Fruit fly (Drosophila melanogaster): ENCODE results near the gene CG13101.
A peak's percentile ranks its signal among the peaks of the same experiment; 100 is the strongest.

The CG13101 gene

dm6 chr2L:8959001-8959461, 25.6 kb downstream of the CG13101 start, which contains the start of gene CG31886 (continued):
- TF ChIP-seq da (GFP tag; optimal IDR thresholded peaks at IDR 0.05) (no peak), CG10209 (GFP tag; optimal IDR thresholded peaks at IDR 0.05) (peak; percentile 3), CG10979 (tag; optimal IDR thresholded peaks at IDR 0.05) (peak; percentile 27), D19B (GFP tag; optimal IDR thresholded peaks at IDR 0.05) (no peak), Nf-YB (GFP tag; optimal IDR thresholded peaks at IDR 0.05) (no peak), CG15514 (GFP tag; optimal IDR thresholded peaks at IDR 0.05) (peak; percentile 14), mirr (GFP tag; optimal IDR thresholded peaks at IDR 0.05) (peak; percentile 13), lbe (GFP tag; optimal IDR thresholded peaks at IDR 0.05) (no peak), cg (GFP tag; optimal IDR thresholded peaks at IDR 0.05) (no peak), CG12299 (tag; optimal IDR thresholded peaks at IDR 0.05) (no peak), Six4 (GFP tag; optimal IDR thresholded peaks at IDR 0.05) (no peak), slbo (GFP tag; IDR thresholded peaks at IDR 0.05) (peak; percentile 64), Sox100B (GFP tag; optimal IDR thresholded peaks at IDR 0.05) (no peak), CG18476 (GFP tag; optimal IDR thresholded peaks at IDR 0.05) (no peak), NfI (GFP tag; optimal IDR thresholded peaks at IDR 0.05) (no peak), CG12236 (GFP tag; optimal IDR thresholded peaks at IDR 0.05) (no peak), CG3407 (GFP tag; optimal IDR thresholded peaks at IDR 0.05) (no peak), emc (GFP tag; optimal IDR thresholded peaks at IDR 0.05) (no peak), CG7745 (tag; optimal IDR thresholded peaks at IDR 0.05) (no peak), cato (GFP tag; optimal IDR thresholded peaks at IDR 0.05; ENCODE audit: borderline replicate concordance) (no peak), GATAe (GFP tag; conservative IDR thresholded peaks at IDR 0.05) (no peak), NC2α (GFP tag; optimal IDR thresholded peaks at IDR 0.05) (no peak), inv (GFP tag; IDR thresholded peaks at IDR 0.05; ENCODE audit: partially characterized antibody) (no peak), org-1 (GFP tag; optimal IDR thresholded peaks at IDR 0.05) (no peak), lilli (GFP tag; optimal IDR thresholded peaks at IDR 0.05) (peak; percentile 21), tx (GFP tag; optimal IDR thresholded peaks at IDR 0.05) (no peak), klu (GFP tag; IDR thresholded peaks at IDR 0.05) (no peak), trem (tag; optimal IDR thresholded peaks at IDR 0.05) (no peak), wor (GFP tag; IDR thresholded peaks at IDR 0.05) (no peak), ab (GFP tag; optimal IDR thresholded peaks at IDR 0.05) (no peak), D (optimal IDR thresholded peaks at IDR 0.05) (no peak), D (GFP tag; optimal IDR thresholded peaks at IDR 0.05) (no peak), CG4617 (GFP tag; optimal IDR thresholded peaks at IDR 0.05; ENCODE audit: borderline replicate concordance) (no peak), CG34376 (GFP tag; optimal IDR thresholded peaks at IDR 0.05) (no peak), pho (GFP tag; optimal IDR thresholded peaks at IDR 0.05) (no peak), lmd (GFP tag; IDR thresholded peaks at IDR 0.05) (peak; percentile 31; the same call in 1 of the 2 replicates), CG15696 (tag; optimal IDR thresholded peaks at IDR 0.05) (peak; percentile 16), ash1 (GFP tag; optimal IDR thresholded peaks at IDR 0.05) (no peak), CG13424 (tag; optimal IDR thresholded peaks at IDR 0.05) (no peak), CG2875 (GFP tag; optimal IDR thresholded peaks at IDR 0.05) (no peak), otp (GFP tag; IDR thresholded peaks at IDR 0.05) (no peak), CG2202 (tag; optimal IDR thresholded peaks at IDR 0.05) (no peak), maf-S (GFP tag; optimal IDR thresholded peaks at IDR 0.05) (no peak), CG10431 (GFP tag; optimal IDR thresholded peaks at IDR 0.05) (no peak), NK7.1 (GFP tag; optimal IDR thresholded peaks at IDR 0.05) (no peak), pfk (GFP tag; optimal IDR thresholded peaks at IDR 0.05) (no peak), pnt (GFP tag; optimal IDR thresholded peaks at IDR 0.05) (no peak), CG31388 (GFP tag; optimal IDR thresholded peaks at IDR 0.05) (no peak), CG8478 (optimal IDR thresholded peaks at IDR 0.05) (no peak), CG3281 (GFP tag; optimal IDR thresholded peaks at IDR 0.05) (no peak), tna (GFP tag; IDR thresholded peaks at IDR 0.05; ENCODE audit: partially characterized antibody) (no peak), CTCF (GFP tag; optimal IDR thresholded peaks at IDR 0.05) (no peak), tio (GFP tag; optimal IDR thresholded peaks at IDR 0.05) (no peak)
